Worm (Caenorhabditis elegans) whole organism, young adult: ENCODE data around the gene daf-41.
A peak's percentile ranks its signal among the peaks of the same experiment; 100 is the strongest.

Experiments used
- B0035.1 ChIP-seq: sonication (generic microtip); optimal IDR thresholded peaks from 2 replicates; lab custom pipeline; 2016; ENCODE audit warnings: missing genetic modification characterization, mild to moderate bottlenecking, missing compliant biosample characterization, missing genotype, missing genetic modification reagents
- B0261.1 ChIP-seq: sonication (generic microtip); optimal IDR thresholded peaks from 2 replicates; lab custom pipeline; 2016; ENCODE audit warnings: mild to moderate bottlenecking, missing genetic modification characterization, moderate library complexity, missing compliant biosample characterization
- D2030.7 ChIP-seq: fragments of 200-800 bp; sonication (Bioruptor generic); IDR thresholded peaks from 2 replicates; pipeline ENCODE4 v1.3.6; 2022; ENCODE audit warnings: missing genetic modification reagents, missing genetic modification characterization, missing compliant biosample characterization
- F10E7.11 ChIP-seq: sonication (generic microtip); optimal IDR thresholded peaks from 2 replicates; lab custom pipeline; 2017; ENCODE audit warnings: mild to moderate bottlenecking, missing genetic modification characterization, moderate library complexity, missing compliant biosample characterization
- F22D6.2 ChIP-seq: sonication (generic microtip); optimal IDR thresholded peaks from 2 replicates; lab custom pipeline; 2016; ENCODE audit warnings: mild to moderate bottlenecking, missing genetic modification characterization, missing compliant biosample characterization
- F52B5.7 ChIP-seq: sonication (generic microtip); optimal IDR thresholded peaks from 2 replicates; lab custom pipeline; 2016; ENCODE audit warnings: mild to moderate bottlenecking, missing genetic modification characterization, missing compliant biosample characterization
- F57A8.1 ChIP-seq: fragments of 200-800 bp; sonication (Bioruptor generic); optimal IDR thresholded peaks from 2 replicates; lab custom pipeline; 2018; ENCODE audit warnings: mild to moderate bottlenecking, missing genetic modification characterization, moderate library complexity, missing compliant biosample characterization
- K11D2.4 ChIP-seq: fragments of 200-800 bp; sonication (Bioruptor generic); IDR thresholded peaks from 2 replicates; pipeline ENCODE4 v1.3.6; 2022; ENCODE audit warnings: missing genetic modification reagents, missing genetic modification characterization, missing compliant biosample characterization
- T26A5.8 ChIP-seq: sonication (generic microtip); optimal IDR thresholded peaks from 2 replicates; lab custom pipeline; 2016; ENCODE audit warnings: missing genetic modification characterization, missing compliant biosample characterization
- Y53G8AR.9 ChIP-seq: fragments of 200-800 bp; sonication (Bioruptor generic); conservative IDR thresholded peaks from 2 replicates; pipeline ENCODE4 v1.3.6; 2022; ENCODE audit warnings: missing genetic modification reagents, missing genetic modification characterization, missing compliant biosample characterization
- Y56A3A.18 ChIP-seq: fragments of 200-800 bp; sonication (Bioruptor generic); IDR thresholded peaks from 2 replicates; pipeline ENCODE4 v1.3.6; 2022; ENCODE audit warnings: missing genetic modification reagents, missing genetic modification characterization, missing compliant biosample characterization
- Y79H2A.3 ChIP-seq: fragments of 200-800 bp; sonication (Bioruptor generic); conservative IDR thresholded peaks from 2 replicates; pipeline ENCODE4 v1.3.6; 2022; ENCODE audit warnings: missing genetic modification reagents, missing genetic modification characterization, missing compliant biosample characterization
- ZK185.1 ChIP-seq: sonication (generic microtip); optimal IDR thresholded peaks from 2 replicates; lab custom pipeline; 2016; ENCODE audit warnings: mild to moderate bottlenecking, missing genetic modification characterization, missing compliant biosample characterization; ENCODE audit not compliant: poor library complexity, severe bottlenecking
- athp-1 ChIP-seq: sonication (generic microtip); optimal IDR thresholded peaks from 2 replicates; lab custom pipeline; 2017; ENCODE audit warnings: mild to moderate bottlenecking, missing genetic modification characterization, missing compliant biosample characterization
- attf-3 ChIP-seq: fragments of 200-800 bp; sonication (Bioruptor generic); conservative IDR thresholded peaks from 2 replicates; pipeline ENCODE4 v1.3.6; 2022; ENCODE audit warnings: missing genetic modification reagents, missing genetic modification characterization, missing compliant biosample characterization
- attf-5 ChIP-seq: fragments of 200-800 bp; sonication (Bioruptor generic); optimal IDR thresholded peaks from 2 replicates; lab custom pipeline; 2018; ENCODE audit warnings: mild to moderate bottlenecking, missing genetic modification characterization, missing compliant biosample characterization
- bed-2 ChIP-seq: fragments of 200-800 bp; sonication (Bioruptor generic); IDR thresholded peaks from 2 replicates; pipeline ENCODE4 v1.3.6; 2022; ENCODE audit warnings: missing genetic modification reagents, missing genetic modification characterization, missing compliant biosample characterization
- ceh-100 ChIP-seq: fragments of 200-800 bp; sonication (Bioruptor generic); IDR thresholded peaks from 2 replicates; pipeline ENCODE4 v1.3.6; 2022; ENCODE audit warnings: missing genetic modification reagents, missing genetic modification characterization, missing compliant biosample characterization
- chd-7 ChIP-seq: sonication (generic microtip); optimal IDR thresholded peaks from 2 replicates; lab custom pipeline; 2016; ENCODE audit warnings: mild to moderate bottlenecking, missing genetic modification characterization, moderate library complexity, missing compliant biosample characterization
- dpl-1 ChIP-seq: fragments of 150-350 bp; optimal IDR thresholded peaks from 2 replicates; lab custom pipeline; 2014; ENCODE audit warnings: missing biosample characterization, missing genetic modification reagents, missing genetic modification characterization
- efl-1 ChIP-seq: fragments of 150-350 bp; optimal IDR thresholded peaks from 2 replicates; lab custom pipeline; 2014; ENCODE audit warnings: missing biosample characterization, missing genetic modification reagents, missing genetic modification characterization
- ekl-4 ChIP-seq: fragments of 200-800 bp; sonication (Bioruptor generic); IDR thresholded peaks from 2 replicates; pipeline ENCODE4 v1.3.6; 2022; ENCODE audit warnings: missing genetic modification reagents, missing genetic modification characterization, missing compliant biosample characterization
- fkh-3 ChIP-seq: sonication (generic microtip); optimal IDR thresholded peaks from 2 replicates; lab custom pipeline; 2016; ENCODE audit warnings: mild to moderate bottlenecking, missing genetic modification characterization, missing compliant biosample characterization
- gei-17 ChIP-seq: fragments of 200-800 bp; sonication (Bioruptor generic); optimal IDR thresholded peaks from 2 replicates; lab custom pipeline; 2018; ENCODE audit warnings: mild to moderate bottlenecking, missing genetic modification characterization, missing compliant biosample characterization
- him-1 ChIP-seq: sonication (generic microtip); optimal IDR thresholded peaks from 2 replicates; lab custom pipeline; 2016; ENCODE audit warnings: missing genotype, missing genetic modification reagents, missing genetic modification characterization, missing compliant biosample characterization
- hmg-1.2 ChIP-seq: fragments of 200-800 bp; sonication (Bioruptor generic); IDR thresholded peaks from 2 replicates; pipeline ENCODE4 v1.3.6; 2022; ENCODE audit warnings: missing genetic modification reagents, missing genetic modification characterization, missing compliant biosample characterization
- hsf-1 ChIP-seq: fragments of 200-800 bp; sonication (Bioruptor generic); IDR thresholded peaks from 2 replicates; pipeline ENCODE4 v1.3.6; 2022; ENCODE audit warnings: missing genetic modification reagents, missing genetic modification characterization, missing compliant biosample characterization
- let-526 ChIP-seq: fragments of 200-800 bp; sonication (Bioruptor generic); IDR thresholded peaks from 2 replicates; pipeline ENCODE4 v1.3.6; 2022; ENCODE audit warnings: missing genetic modification reagents, missing genetic modification characterization, missing compliant biosample characterization
- lin-26 ChIP-seq: fragments of 200-800 bp; sonication (Bioruptor generic); IDR thresholded peaks from 2 replicates; pipeline ENCODE4 v1.3.6; 2022; ENCODE audit warnings: missing genetic modification reagents, missing genetic modification characterization, missing compliant biosample characterization
- lin-35 ChIP-seq, 3 experiments: fragments of 150-350 bp in 2 of 3; sonication (generic microtip) in 1 of 3; optimal IDR thresholded peaks; 2 replicates each; lab custom pipeline; 2014 to 2018; ENCODE audit warnings: missing biosample characterization in 3 of 3, missing genetic modification characterization in 3 of 3, missing genetic modification reagents in 3 of 3
- lir-1 ChIP-seq: fragments of 200-800 bp; sonication (Bioruptor generic); conservative IDR thresholded peaks from 2 replicates; pipeline ENCODE4 v1.3.6; 2022; ENCODE audit warnings: missing genetic modification reagents, missing genetic modification characterization, missing compliant biosample characterization
- lsy-27 ChIP-seq: sonication (generic microtip); optimal IDR thresholded peaks from 2 replicates; lab custom pipeline; 2017; ENCODE audit warnings: missing genetic modification characterization, mild to moderate bottlenecking, missing compliant biosample characterization, antibody characterized with exemption, missing genotype, borderline replicate concordance; ENCODE audit not compliant: insufficient read depth
- madf-3 ChIP-seq: fragments of 200-800 bp; sonication (Bioruptor generic); IDR thresholded peaks from 2 replicates; pipeline ENCODE4 v1.3.6; 2022; ENCODE audit warnings: missing genetic modification reagents, missing genetic modification characterization, missing compliant biosample characterization
- madf-6 ChIP-seq: fragments of 200-800 bp; sonication (Bioruptor generic); IDR thresholded peaks from 2 replicates; pipeline ENCODE4 v1.3.6; 2022; ENCODE audit warnings: missing genetic modification reagents, missing genetic modification characterization, missing compliant biosample characterization
- mcd-1 ChIP-seq: fragments of 200-800 bp; sonication (Bioruptor generic); IDR thresholded peaks from 2 replicates; pipeline ENCODE4 v1.3.6; 2022; ENCODE audit warnings: missing genetic modification reagents, missing genetic modification characterization, missing compliant biosample characterization
- mes-4 ChIP-seq: sonication (generic microtip); optimal IDR thresholded peaks from 2 replicates; lab custom pipeline; 2016; ENCODE audit warnings: missing genotype, missing genetic modification characterization, missing compliant biosample characterization
- nfya-1 ChIP-seq: sonication (generic microtip); optimal IDR thresholded peaks from 2 replicates; lab custom pipeline; 2017; ENCODE audit warnings: antibody characterized with exemption, missing compliant biosample characterization, missing genetic modification characterization, borderline replicate concordance; ENCODE audit not compliant: insufficient read depth
- nhr-179 ChIP-seq: sonication (generic microtip); optimal IDR thresholded peaks from 2 replicates; lab custom pipeline; 2016; ENCODE audit warnings: mild to moderate bottlenecking, missing genetic modification characterization, missing compliant biosample characterization
- nhr-27 ChIP-seq: fragments of 200-800 bp; sonication (Bioruptor generic); optimal IDR thresholded peaks from 2 replicates; lab custom pipeline; 2018; ENCODE audit warnings: mild to moderate bottlenecking, missing genetic modification characterization, moderate library complexity, missing compliant biosample characterization
- nhr-90 ChIP-seq: sonication (generic microtip); optimal IDR thresholded peaks from 2 replicates; lab custom pipeline; 2016; ENCODE audit warnings: missing genotype, mild to moderate bottlenecking, missing genetic modification characterization, missing compliant biosample characterization
- rec-8 ChIP-seq, 2 experiments: sonication (generic microtip); optimal IDR thresholded peaks; 2 replicates each; lab custom pipeline; 2016; ENCODE audit warnings: mild to moderate bottlenecking in 2 of 2, missing genetic modification characterization in 2 of 2, missing genetic modification reagents in 2 of 2, missing genotype in 2 of 2, missing biosample characterization in 1 of 2, missing compliant biosample characterization in 1 of 2, moderate library complexity in 1 of 2
- sdz-38 ChIP-seq: sonication (generic microtip); optimal IDR thresholded peaks from 2 replicates; lab custom pipeline; 2016; ENCODE audit warnings: missing genotype, missing genetic modification characterization, missing compliant biosample characterization
- snpc-1.3 ChIP-seq: sonication (generic microtip); optimal IDR thresholded peaks from 2 replicates; lab custom pipeline; 2017; ENCODE audit warnings: missing genetic modification characterization, mild to moderate bottlenecking, missing compliant biosample characterization, antibody characterized with exemption, moderate library complexity, missing genotype, missing genetic modification reagents; ENCODE audit not compliant: insufficient read depth
- sptf-2 ChIP-seq: fragments of 200-800 bp; sonication (Bioruptor generic); optimal IDR thresholded peaks from 2 replicates; lab custom pipeline; 2018; ENCODE audit warnings: mild to moderate bottlenecking, missing genetic modification characterization, missing compliant biosample characterization
- tbp1 ChIP-seq: fragments of 200-800 bp; sonication (Bioruptor generic); optimal IDR thresholded peaks from 2 replicates; lab custom pipeline; 2018; ENCODE audit warnings: mild to moderate bottlenecking, missing genetic modification characterization, missing compliant biosample characterization
- ztf-22 ChIP-seq: fragments of 200-800 bp; sonication (Bioruptor generic); optimal IDR thresholded peaks from 2 replicates; lab custom pipeline; 2018; ENCODE audit warnings: mild to moderate bottlenecking, missing genetic modification characterization, moderate library complexity, missing compliant biosample characterization
- ztf-6 ChIP-seq: fragments of 200-800 bp; sonication (Bioruptor generic); IDR thresholded peaks from 2 replicates; pipeline ENCODE4 v1.3.6; 2022; ENCODE audit warnings: missing genetic modification reagents, missing genetic modification characterization, missing compliant biosample characterization

Gene daf-41

ce11 chrIII:5227831-5228467 is 46.6 kb downstream of the daf-41 start, which contains the start of the genes C34E10.12, C34E10.10 and atp-2 (continued):
- peak; percentile 73 for TF ChIP-seq mcd-1 (GFP tag; lab: Robert Waterston, UW)
- no peak for TF ChIP-seq T26A5.8
- peak; percentile 57; the same call in 1 of the 2 replicates for TF ChIP-seq attf-3 (GFP tag; lab: Robert Waterston, UW)
- TF ChIP-seq lin-26 (GFP tag; lab: Robert Waterston, UW) = no peak
- peak; percentile 20; the same call in 1 of the 2 replicates for TF ChIP-seq K11D2.4
- no peak for TF ChIP-seq bed-2 (GFP tag; lab: Robert Waterston, UW)
- no peak for TF ChIP-seq F22D6.2 (tag; lab: Kevin White, UChicago)
- TF ChIP-seq snpc-1.3 (tag; lab: Kevin White, UChicago) = peak; percentile 62
- TF ChIP-seq athp-1 (tag; lab: Kevin White, UChicago) = no peak
- TF ChIP-seq F57A8.1 (GFP tag; lab: Kevin White, UChicago) = no peak
- no peak for TF ChIP-seq rec-8 (tag; optimal IDR thresholded peaks at IDR 0.05; lab: Kevin White, UChicago)
- TF ChIP-seq Y79H2A.3 (GFP tag; lab: Robert Waterston, UW) = no peak
- TF ChIP-seq efl-1 (GFP tag; lab: Kevin White, UChicago) = no peak
- no peak for TF ChIP-seq ztf-6 (GFP tag; lab: Robert Waterston, UW)
- no peak for TF ChIP-seq gei-17 (GFP tag; lab: Kevin White, UChicago)
- TF ChIP-seq Y56A3A.18 (GFP tag; lab: Robert Waterston, UW) = no peak
- TF ChIP-seq madf-3 (GFP tag; lab: Robert Waterston, UW) = no peak
- no peak for TF ChIP-seq him-1
- peak in 1 of 3 experiments; percentile 76 for TF ChIP-seq lin-35 (GFP tag; optimal IDR thresholded peaks at IDR 0.05; lab: Kevin White, UChicago)
- TF ChIP-seq B0035.1 = no peak
- TF ChIP-seq sptf-2 = no peak
- no peak for TF ChIP-seq fkh-3 (tag; lab: Kevin White, UChicago)
- TF ChIP-seq attf-5 = peak; percentile 82
- TF ChIP-seq ceh-100 (GFP tag; lab: Robert Waterston, UW) = peak; percentile 57; the same call in 1 of the 2 replicates
- peak; percentile 61 for TF ChIP-seq tbp1 (GFP tag; lab: Kevin White, UChicago)
- no peak for TF ChIP-seq mes-4
- TF ChIP-seq hmg-1.2 (GFP tag; lab: Robert Waterston, UW) = peak; percentile 47; the same call in 1 of the 2 replicates
- no peak for TF ChIP-seq nhr-179 (tag; lab: Kevin White, UChicago)
- TF ChIP-seq ekl-4 (GFP tag; lab: Robert Waterston, UW) = peak; percentile 59
- TF ChIP-seq lsy-27 (tag; lab: Kevin White, UChicago) = no peak
- no peak for TF ChIP-seq nhr-27 (tag; lab: Kevin White, UChicago)
- TF ChIP-seq ZK185.1 (tag; lab: Kevin White, UChicago) = peak; percentile 68
- TF ChIP-seq sdz-38 (tag; lab: Kevin White, UChicago) = no peak
- TF ChIP-seq F10E7.11 = no peak
- no peak; the same call in 1 of the 2 replicates for TF ChIP-seq D2030.7 (GFP tag; lab: Robert Waterston, UW)
- TF ChIP-seq hsf-1 = no peak
- no peak for TF ChIP-seq B0261.1
- TF ChIP-seq ztf-22 (GFP tag; lab: Kevin White, UChicago) = no peak
- TF ChIP-seq F52B5.7 (tag; lab: Kevin White, UChicago) = no peak
- TF ChIP-seq nhr-90 (tag; lab: Kevin White, UChicago) = no peak
- TF ChIP-seq Y53G8AR.9 (GFP tag; lab: Robert Waterston, UW) = 0 out of 2 replicates have a peak, but pooled peaks have one; percentile 34
- peak; percentile 72 for TF ChIP-seq madf-6 (GFP tag; lab: Robert Waterston, UW)
- TF ChIP-seq dpl-1 (GFP tag; lab: Kevin White, UChicago) = peak; percentile 58
- no peak for TF ChIP-seq let-526 (GFP tag; lab: Robert Waterston, UW)
- TF ChIP-seq nfya-1 (tag; lab: Kevin White, UChicago) = no peak
- TF ChIP-seq chd-7 (tag; lab: Kevin White, UChicago) = no peak
- TF ChIP-seq lir-1 (GFP tag; lab: Robert Waterston, UW) = no peak
